Fruit fly (Drosophila melanogaster) whole organism, embryonic: ENCODE measurements around the gene Rab8.

Experiments used
- CG12071 ChIP-seq: fragments of 200-800 bp; sonication (Bioruptor generic); optimal IDR thresholded peaks from 3 replicates; lab custom pipeline; 2018; ENCODE audit warnings: missing biosample characterization, mild to moderate bottlenecking, missing genetic modification characterization
- CG12391 ChIP-seq: fragments of 200-800 bp; sonication (Bioruptor generic); optimal IDR thresholded peaks from 3 replicates; lab custom pipeline; 2018; ENCODE audit warnings: missing biosample characterization, mild to moderate bottlenecking, missing genetic modification characterization, moderate library complexity
- CG12769 ChIP-seq: fragments of 200-800 bp; sonication (Bioruptor generic); optimal IDR thresholded peaks from 2 replicates; lab custom pipeline; 2019; ENCODE audit warnings: missing biosample characterization, mild to moderate bottlenecking, missing genetic modification characterization, moderate library complexity
- CG13287 ChIP-seq: fragments of 200-800 bp; sonication (Bioruptor generic); IDR thresholded peaks from 2 replicates; pipeline ENCODE4 v1.3.6; 2022; ENCODE audit warnings: missing biosample characterization, missing genetic modification characterization; ENCODE audit not compliant: partially characterized antibody
- CG13296 ChIP-seq: fragments of 200-800 bp; sonication (Bioruptor generic); optimal IDR thresholded peaks from 3 replicates; lab custom pipeline; 2018; ENCODE audit warnings: missing biosample characterization, mild to moderate bottlenecking, missing genetic modification characterization
- CG14050 ChIP-seq: fragments of 200-800 bp; sonication (Bioruptor generic); IDR thresholded peaks from 3 replicates; pipeline ENCODE4 v1.3.6; 2022; ENCODE audit warnings: missing biosample characterization, missing genetic modification characterization
- CG1602 ChIP-seq: fragments of 200-800 bp; sonication (Bioruptor generic); optimal IDR thresholded peaks from 3 replicates; lab custom pipeline; 2016; ENCODE audit warnings: missing biosample characterization, missing genetic modification characterization
- CG17612 ChIP-seq: fragments of 200-800 bp; sonication (Bioruptor generic); IDR thresholded peaks from 2 replicates; pipeline ENCODE4 v1.3.6; 2022; ENCODE audit warnings: missing biosample characterization, missing genetic modification characterization
- CG17829 ChIP-seq: fragments of 200-800 bp; optimal IDR thresholded peaks from 2 replicates; lab custom pipeline; 2019; ENCODE audit warnings: missing biosample characterization, mild to moderate bottlenecking, missing genetic modification characterization, moderate library complexity
- CG18011 ChIP-seq: fragments of 200-800 bp; sonication (Bioruptor generic); optimal IDR thresholded peaks from 2 replicates; lab custom pipeline; 2017; ENCODE audit warnings: missing biosample characterization, missing genetic modification characterization, mild to moderate bottlenecking, moderate library complexity, missing genotype
- CG2875 ChIP-seq: fragments of 200-800 bp; sonication (Bioruptor generic); optimal IDR thresholded peaks from 2 replicates; lab custom pipeline; 2017; ENCODE audit warnings: missing biosample characterization, mild to moderate bottlenecking, missing genetic modification characterization, missing genetic modification reagents
- CG33557 ChIP-seq: fragments of 200-800 bp; sonication (Bioruptor generic); optimal IDR thresholded peaks from 2 replicates; lab custom pipeline; 2019; ENCODE audit warnings: missing biosample characterization, mild to moderate bottlenecking, missing genetic modification characterization, moderate library complexity
- CG42726 ChIP-seq: fragments of 200-800 bp; sonication (Bioruptor generic); IDR thresholded peaks from 2 replicates; pipeline ENCODE4 v1.3.6; 2022; ENCODE audit warnings: missing biosample characterization, missing genetic modification characterization; ENCODE audit not compliant: partially characterized antibody
- CG4854 ChIP-seq: fragments of 200-800 bp; sonication (Bioruptor generic); optimal IDR thresholded peaks from 2 replicates; lab custom pipeline; 2016; ENCODE audit warnings: missing biosample characterization, missing genetic modification characterization, inconsistent platforms
- CG7271 ChIP-seq: fragments of 200-800 bp; sonication (Bioruptor generic); optimal IDR thresholded peaks from 2 replicates; lab custom pipeline; 2018; ENCODE audit warnings: missing biosample characterization, mild to moderate bottlenecking, missing genetic modification characterization, moderate library complexity
- CG8478 ChIP-seq: fragments of >200 bp; optimal IDR thresholded peaks from 2 replicates; lab custom pipeline; 2018
- CG9215 ChIP-seq: fragments of 200-800 bp; sonication (Bioruptor generic); IDR thresholded peaks from 2 replicates; pipeline ENCODE4 v1.3.6; 2022; ENCODE audit warnings: missing biosample characterization, missing genetic modification characterization
- CG9797 ChIP-seq: fragments of 200-800 bp; sonication (Bioruptor generic); optimal IDR thresholded peaks from 3 replicates; lab custom pipeline; 2018; ENCODE audit warnings: missing biosample characterization, mild to moderate bottlenecking, missing genetic modification characterization
- CG9932 ChIP-seq: fragments of 200-800 bp; sonication (Bioruptor generic); IDR thresholded peaks from 2 replicates; pipeline ENCODE4 v1.3.6; 2022; ENCODE audit warnings: missing biosample characterization, missing genetic modification characterization
- D19B ChIP-seq: fragments of 200-800 bp; sonication (Bioruptor generic); optimal IDR thresholded peaks from 2 replicates; lab custom pipeline; 2017; ENCODE audit warnings: missing biosample characterization, mild to moderate bottlenecking, missing genetic modification characterization
- Fer1 ChIP-seq: fragments of 200-800 bp; sonication (Bioruptor generic); optimal IDR thresholded peaks from 2 replicates; lab custom pipeline; 2017; ENCODE audit warnings: missing biosample characterization, mild to moderate bottlenecking, missing genetic modification characterization
- Fer3 ChIP-seq: fragments of 200-800 bp; sonication (Bioruptor generic); optimal IDR thresholded peaks from 2 replicates; lab custom pipeline; 2018; ENCODE audit warnings: missing biosample characterization, mild to moderate bottlenecking, missing genetic modification characterization, moderate library complexity
- H2.0 ChIP-seq: fragments of 200-800 bp; sonication (Bioruptor generic); IDR thresholded peaks from 2 replicates; pipeline ENCODE4 v1.3.6; 2022; ENCODE audit warnings: missing biosample characterization, missing genetic modification characterization
- HmgZ ChIP-seq: fragments of 200-800 bp; sonication (Bioruptor generic); optimal IDR thresholded peaks from 2 replicates; lab custom pipeline; 2018; ENCODE audit warnings: missing biosample characterization, mild to moderate bottlenecking, missing genetic modification characterization
- Hr78 ChIP-seq, 2 experiments: fragments of 200-800 bp in 1 of 2; fragments of >200 bp in 1 of 2; sonication (Bioruptor generic) in 1 of 2; optimal IDR thresholded peaks; 2 replicates each; lab custom pipeline; 2017 to 2019; ENCODE audit warnings: missing biosample characterization in 2 of 2, missing genetic modification characterization in 2 of 2, mild to moderate bottlenecking in 1 of 2, moderate library complexity in 1 of 2
- Lpt ChIP-seq: fragments of >200 bp; optimal IDR thresholded peaks from 2 replicates; lab custom pipeline; 2018; ENCODE audit warnings: missing biosample characterization, missing genetic modification characterization
- Myb ChIP-seq: fragments of 200-800 bp; sonication (Bioruptor generic); optimal IDR thresholded peaks from 2 replicates; lab custom pipeline; 2016; ENCODE audit warnings: missing biosample characterization, missing genetic modification characterization
- Six4 ChIP-seq: fragments of 200-800 bp; sonication (Bioruptor generic); optimal IDR thresholded peaks from 2 replicates; lab custom pipeline; 2016; ENCODE audit warnings: missing biosample characterization, missing genetic modification characterization
- Ssrp ChIP-seq: fragments of 200-800 bp; sonication (Bioruptor generic); optimal IDR thresholded peaks from 2 replicates; lab custom pipeline; 2018; ENCODE audit warnings: missing biosample characterization, mild to moderate bottlenecking, missing genetic modification characterization, moderate library complexity
- YL-1 ChIP-seq: fragments of 200-800 bp; sonication (Bioruptor generic); optimal IDR thresholded peaks from 3 replicates; lab custom pipeline; 2017; ENCODE audit warnings: missing biosample characterization, mild to moderate bottlenecking, missing genetic modification characterization
- aop ChIP-seq: fragments of 200-800 bp; sonication (Bioruptor generic); IDR thresholded peaks from 2 replicates; pipeline ENCODE4 v1.3.6; 2022; ENCODE audit warnings: missing biosample characterization, missing genetic modification characterization
- ash1 ChIP-seq: fragments of 200-800 bp; sonication (Bioruptor generic); optimal IDR thresholded peaks from 2 replicates; lab custom pipeline; 2018; ENCODE audit warnings: missing biosample characterization, mild to moderate bottlenecking, missing genetic modification characterization
- chinmo ChIP-seq: fragments of 200-800 bp; sonication (Bioruptor generic); IDR thresholded peaks from 4 replicates; pipeline ENCODE4 v1.3.6; 2022; ENCODE audit warnings: missing biosample characterization, missing genetic modification characterization; ENCODE audit not compliant: partially characterized antibody
- croc ChIP-seq: fragments of 200-800 bp; sonication (Bioruptor generic); conservative IDR thresholded peaks from 3 replicates; pipeline ENCODE4 v1.3.6; 2022; ENCODE audit warnings: missing biosample characterization, missing genetic modification characterization
- crp ChIP-seq, 2 experiments: fragments of 200-800 bp; sonication (Bioruptor generic); optimal IDR thresholded peaks; 2 replicates in 1 of 2; 3 replicates in 1 of 2; lab custom pipeline; 2017; ENCODE audit warnings: missing biosample characterization in 2 of 2, missing genetic modification characterization in 2 of 2, mild to moderate bottlenecking in 1 of 2, moderate library complexity in 1 of 2
- da ChIP-seq: fragments of 200-800 bp; sonication (Bioruptor generic); optimal IDR thresholded peaks from 2 replicates; lab custom pipeline; 2016; ENCODE audit warnings: missing biosample characterization, missing genetic modification characterization
- dmrt99B ChIP-seq: fragments of 200-800 bp; sonication (Bioruptor generic); optimal IDR thresholded peaks from 2 replicates; lab custom pipeline; 2018; ENCODE audit warnings: missing biosample characterization, mild to moderate bottlenecking, missing genetic modification characterization, moderate library complexity
- ewg ChIP-seq: fragments of 200-800 bp; sonication (Bioruptor generic); optimal IDR thresholded peaks from 3 replicates; lab custom pipeline; 2017; ENCODE audit warnings: mild to moderate bottlenecking, missing biosample characterization, missing genetic modification reagents, missing genetic modification characterization
- gce ChIP-seq: fragments of 200-800 bp; sonication (Bioruptor generic); IDR thresholded peaks from 3 replicates; pipeline ENCODE4 v1.3.6; 2022; ENCODE audit warnings: missing biosample characterization, missing genetic modification characterization
- ken ChIP-seq: fragments of 200-800 bp; sonication (Bioruptor generic); IDR thresholded peaks from 3 replicates; pipeline ENCODE4 v1.3.6; 2022; ENCODE audit warnings: missing biosample characterization, missing genetic modification characterization
- mam ChIP-seq: fragments of 200-800 bp; sonication (Bioruptor generic); optimal IDR thresholded peaks from 3 replicates; lab custom pipeline; 2016; ENCODE audit warnings: missing biosample characterization, missing genetic modification characterization
- onecut ChIP-seq: fragments of 200-800 bp; sonication (Bioruptor generic); IDR thresholded peaks from 2 replicates; pipeline ENCODE4 v1.3.6; 2022; ENCODE audit warnings: missing biosample characterization, missing genetic modification characterization
- pho ChIP-seq: fragments of 200-800 bp; sonication (Bioruptor generic); optimal IDR thresholded peaks from 2 replicates; lab custom pipeline; 2016; ENCODE audit warnings: missing biosample characterization, missing genetic modification characterization
- sim ChIP-seq: fragments of 200-800 bp; sonication (Bioruptor generic); IDR thresholded peaks from 2 replicates; pipeline ENCODE4 v1.3.6; 2022; ENCODE audit warnings: missing biosample characterization, missing genetic modification characterization
- sima ChIP-seq: fragments of 200-800 bp; sonication (Bioruptor generic); optimal IDR thresholded peaks from 2 replicates; lab custom pipeline; 2016; ENCODE audit warnings: missing biosample characterization, missing genetic modification characterization
- sqz ChIP-seq: fragments of 200-800 bp; sonication (Bioruptor generic); optimal IDR thresholded peaks from 3 replicates; lab custom pipeline; 2018; ENCODE audit warnings: missing biosample characterization, mild to moderate bottlenecking, missing genetic modification characterization
- tap ChIP-seq: fragments of 200-800 bp; optimal IDR thresholded peaks from 3 replicates; lab custom pipeline; 2019; ENCODE audit warnings: missing biosample characterization, mild to moderate bottlenecking, missing genetic modification characterization, moderate library complexity
- unpg ChIP-seq: fragments of 200-800 bp; sonication (Bioruptor generic); optimal IDR thresholded peaks from 3 replicates; lab custom pipeline; 2018; ENCODE audit warnings: missing biosample characterization, mild to moderate bottlenecking, missing genetic modification characterization, moderate library complexity
- vnd ChIP-seq: fragments of 200-800 bp; sonication (Bioruptor generic); IDR thresholded peaks from 3 replicates; pipeline ENCODE4 v1.3.6; 2022; ENCODE audit warnings: missing biosample characterization, missing genetic modification characterization; ENCODE audit not compliant: partially characterized antibody
- vvl ChIP-seq: fragments of 200-800 bp; sonication (Bioruptor generic); IDR thresholded peaks from 2 replicates; pipeline ENCODE4 v1.3.6; 2022; ENCODE audit warnings: missing biosample characterization, missing genetic modification characterization
- wdn ChIP-seq: fragments of 200-800 bp; sonication (Bioruptor generic); IDR thresholded peaks from 2 replicates; pipeline ENCODE4 v1.3.6; 2022; ENCODE audit warnings: missing biosample characterization, missing genetic modification characterization

The Rab8 gene

DNA sequence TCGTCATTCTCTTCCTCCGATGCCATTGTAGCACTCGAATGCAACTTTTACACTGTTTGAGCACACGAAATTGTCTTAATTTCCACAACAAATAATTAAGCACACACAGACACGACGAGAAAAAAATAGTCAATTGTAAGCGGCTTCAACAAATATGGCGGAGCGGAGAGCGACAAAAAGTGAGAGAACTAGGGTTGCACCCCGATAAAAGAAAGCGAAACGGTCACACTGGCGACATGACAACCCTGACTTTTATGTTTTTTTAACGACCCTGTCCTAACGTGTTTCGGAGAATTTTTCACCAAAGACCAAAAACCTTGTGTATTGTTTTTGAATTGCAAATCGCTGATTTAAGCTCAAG lies 39.2 kb upstream of the Rab8 start, which contains the start of the genes Mi-2 and Prp3 (continued):
- 0 out of 2 replicates have a peak, but pooled peaks have one; percentile 40 for TF ChIP-seq CG42726
- no peak for TF ChIP-seq ken (GFP tag; lab: Robert Waterston, UW)
- TF ChIP-seq CG9797 (GFP tag; lab: Kevin White, UChicago): peak; percentile 86
- TF ChIP-seq CG33557: peak; percentile 20
- TF ChIP-seq CG9932 (GFP tag; lab: Robert Waterston, UW): peak; percentile 20; the same call in 1 of the 2 replicates
- peak; percentile 27 for TF ChIP-seq CG17829 (tag; lab: Kevin White, UChicago)
- TF ChIP-seq ash1 (GFP tag; lab: Kevin White, UChicago): no peak
- peak; percentile 38 for TF ChIP-seq Fer1 (GFP tag; lab: Kevin White, UChicago)
- TF ChIP-seq sqz (GFP tag; lab: Kevin White, UChicago): no peak
- TF ChIP-seq D19B (GFP tag; lab: Kevin White, UChicago): no peak
- TF ChIP-seq Lpt (GFP tag; lab: Kevin White, UChicago): no peak
- no peak for TF ChIP-seq H2.0
- TF ChIP-seq CG7271: no peak
- no peak for TF ChIP-seq CG9215
- TF ChIP-seq croc (GFP tag; lab: Robert Waterston, UW): no peak
- no peak for TF ChIP-seq CG2875 (GFP tag; lab: Kevin White, UChicago)
- TF ChIP-seq gce (GFP tag; lab: Robert Waterston, UW): no peak
- no peak for TF ChIP-seq CG17612 (GFP tag; lab: Robert Waterston, UW)
- no peak for TF ChIP-seq CG1602 (GFP tag; lab: Kevin White, UChicago)
- peak; percentile 24 for TF ChIP-seq Fer3 (tag; lab: Kevin White, UChicago)
- no peak for TF ChIP-seq Ssrp (tag; lab: Kevin White, UChicago)
- TF ChIP-seq CG12769 (tag; lab: Kevin White, UChicago): no peak
- TF ChIP-seq tap (tag; lab: Kevin White, UChicago): no peak
- TF ChIP-seq CG12071 (GFP tag; lab: Kevin White, UChicago): no peak
- no peak for TF ChIP-seq da
- no peak for TF ChIP-seq CG13296 (GFP tag; lab: Kevin White, UChicago)
- TF ChIP-seq Six4 (GFP tag; lab: Kevin White, UChicago): no peak
- no peak for TF ChIP-seq wdn (GFP tag; lab: Robert Waterston, UW)
- TF ChIP-seq CG13287: peak; percentile 60; the same call in 1 of the 2 replicates
- peak; percentile 94 for TF ChIP-seq YL-1 (GFP tag; lab: Kevin White, UChicago)
- TF ChIP-seq vvl (GFP tag; lab: Robert Waterston, UW): peak; percentile 61; the same call in 1 of the 2 replicates
- TF ChIP-seq unpg: no peak
- peak; percentile 34 for TF ChIP-seq CG12391 (tag; lab: Kevin White, UChicago)
- peak; percentile 20; the same call in 1 of the 4 replicates for TF ChIP-seq chinmo (GFP tag; lab: Robert Waterston, UW)
- TF ChIP-seq HmgZ (tag; lab: Kevin White, UChicago): peak; percentile 69
- no peak for TF ChIP-seq CG18011 (GFP tag; lab: Kevin White, UChicago)
- no peak for TF ChIP-seq sima (GFP tag; lab: Kevin White, UChicago)
- TF ChIP-seq CG8478 (lab: Kevin White, UChicago): no peak
- TF ChIP-seq onecut: peak; percentile 15; the same call in 1 of the 2 replicates
- peak; percentile 29 for TF ChIP-seq mam (GFP tag; lab: Kevin White, UChicago)
- no peak for TF ChIP-seq vnd (GFP tag; lab: Robert Waterston, UW)
- peak; percentile 84 for TF ChIP-seq Myb (GFP tag; lab: Kevin White, UChicago)
- no peak for TF ChIP-seq Hr78 (GFP tag; optimal IDR thresholded peaks at IDR 0.05; lab: Kevin White, UChicago)
- TF ChIP-seq CG14050: no peak
- TF ChIP-seq CG4854 (GFP tag; lab: Kevin White, UChicago): no peak
- no peak for TF ChIP-seq pho (GFP tag; lab: Kevin White, UChicago)
- peak; percentile 7 for TF ChIP-seq ewg (GFP tag; lab: Kevin White, UChicago)
- no peak for TF ChIP-seq dmrt99B (tag; lab: Kevin White, UChicago)
- TF ChIP-seq crp (GFP tag; optimal IDR thresholded peaks at IDR 0.05; lab: Kevin White, UChicago): peak in 1 of 2 experiments; percentile 26
- TF ChIP-seq sim: no peak
- no peak for TF ChIP-seq aop (GFP tag; lab: Robert Waterston, UW)
